Fruit fly (Drosophila melanogaster): Measurements from ENCODE around the gene CG14423.

The CG14423 gene

dm6 chrX:2945103-2945502 lies at the start of gene CG14423:
TSS of gene CG14423 (plus strand) at chrX:2945403.
- TF ChIP-seq CG17801 (GFP tag; optimal IDR thresholded peaks at IDR 0.05; ENCODE audit: partially characterized antibody) = no peak

- no peak for TF ChIP-seq CG17801 (GFP tag; optimal IDR thresholded peaks at IDR 0.05; ENCODE audit: partially characterized antibody)
These were observed 38.0 kb upstream of the CG14423 start for dm6 chrX:2907105-2907694.

DNA sequence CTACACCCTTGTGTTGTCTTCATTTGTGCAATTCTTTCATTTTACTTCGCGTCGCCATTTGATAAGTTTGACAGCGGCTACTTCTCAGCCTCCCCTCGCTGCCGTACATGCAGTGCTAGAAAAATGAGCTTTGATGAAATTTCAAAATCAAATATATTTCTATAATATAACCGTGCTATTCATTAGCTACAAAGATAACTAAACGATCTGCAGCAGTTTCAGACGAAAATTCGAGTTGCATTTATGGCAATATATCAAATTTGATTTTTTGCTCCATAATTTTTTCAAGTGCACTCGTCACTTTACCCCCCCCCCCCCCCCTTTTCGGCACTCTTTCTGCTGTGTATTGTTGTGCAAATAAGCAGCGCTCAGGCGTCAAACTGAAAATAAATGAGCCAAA lies 32.6 kb upstream of the CG14423 start:
- TF ChIP-seq CG17801 (GFP tag; optimal IDR thresholded peaks at IDR 0.05; ENCODE audit: partially characterized antibody) = no peak

- TF ChIP-seq CG17801 (GFP tag; optimal IDR thresholded peaks at IDR 0.05; ENCODE audit: partially characterized antibody) = no peak
These were observed 31.1 kb upstream of the CG14423 start for dm6 chrX:2914091-2914490.

DNA sequence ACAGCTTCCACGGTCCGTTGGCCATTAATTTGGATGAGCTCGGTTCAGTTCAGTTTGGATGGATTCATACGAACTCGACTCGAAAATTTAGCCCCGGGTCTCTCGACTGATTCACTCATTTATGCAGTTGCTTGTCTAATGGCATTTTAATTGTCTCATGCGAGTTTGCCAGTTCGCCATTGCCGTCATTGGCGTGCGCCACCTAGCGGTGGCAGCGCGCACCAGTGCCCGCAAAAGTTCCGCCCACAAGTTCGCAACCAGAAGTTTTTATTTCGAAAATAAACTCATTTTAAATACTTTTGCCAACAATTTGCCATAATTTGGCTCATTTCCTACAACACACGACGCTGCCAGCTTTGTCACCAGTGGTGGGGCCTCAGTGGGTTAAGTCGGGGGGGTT lies 30.1 kb upstream of the CG14423 start:
- no peak for TF ChIP-seq CG17801 (GFP tag; optimal IDR thresholded peaks at IDR 0.05; ENCODE audit: partially characterized antibody)

dm6 chrX:2918551-2918950 lies 26.7 kb upstream of the CG14423 start:
- TF ChIP-seq CG17801 (GFP tag; optimal IDR thresholded peaks at IDR 0.05; ENCODE audit: partially characterized antibody) = no peak

DNA sequence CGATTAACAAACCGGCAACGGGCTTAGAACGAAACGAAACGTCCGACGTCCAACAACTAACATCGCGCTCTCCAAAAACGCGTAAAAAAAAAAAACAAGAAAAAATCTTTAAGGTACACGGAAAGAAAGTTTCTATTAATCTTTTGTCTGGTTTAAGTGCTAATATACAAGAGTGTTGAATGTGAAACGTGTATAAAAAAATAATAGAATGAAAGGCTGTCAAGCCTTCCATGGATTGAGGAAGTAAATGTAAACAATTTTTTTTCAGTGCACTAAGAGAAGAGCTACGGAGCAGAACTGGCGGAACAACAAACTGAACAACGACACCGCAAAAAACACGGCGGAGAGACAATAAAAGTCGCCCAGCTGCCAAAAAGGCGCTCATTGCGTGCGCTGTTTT lies 25.5 kb upstream of the CG14423 start, which contains the start of gene CG3588:
Gene CG3588 (plus strand): TSS at position 29 of the 400 bp plus-strand sequence.
- TF ChIP-seq CG17801 (GFP tag; optimal IDR thresholded peaks at IDR 0.05; ENCODE audit: partially characterized antibody) = no peak

dm6 chrX:2927158-2927557 lies 18.0 kb upstream of the CG14423 start, which contains the start of gene CG14424:
TSS of gene CG14424 (minus strand) at chrX:2927258.
- no peak for TF ChIP-seq CG17801 (GFP tag; optimal IDR thresholded peaks at IDR 0.05; ENCODE audit: partially characterized antibody)

- no peak for TF ChIP-seq CG17801 (GFP tag; optimal IDR thresholded peaks at IDR 0.05; ENCODE audit: partially characterized antibody)
These were observed 15.7 kb upstream of the CG14423 start, which contains the start of gene CG32793 for dm6 chrX:2929496-2929895. TSS of gene CG32793 (plus strand) at chrX:2929796.

- TF ChIP-seq CG17801 (GFP tag; optimal IDR thresholded peaks at IDR 0.05; ENCODE audit: partially characterized antibody) = no peak
These were observed 10.4 kb upstream of the CG14423 start, which contains the start of gene CG3592 for dm6 chrX:2934827-2935226. TSS of gene CG3592 (plus strand) at chrX:2935127.

- no peak for TF ChIP-seq CG17801 (GFP tag; optimal IDR thresholded peaks at IDR 0.05; ENCODE audit: partially characterized antibody)
These were observed 8.5 kb upstream of the CG14423 start, which contains the start of gene CG3598 for dm6 chrX:2936727-2937126. TSS of gene CG3598 (plus strand) at chrX:2937027.

DNA sequence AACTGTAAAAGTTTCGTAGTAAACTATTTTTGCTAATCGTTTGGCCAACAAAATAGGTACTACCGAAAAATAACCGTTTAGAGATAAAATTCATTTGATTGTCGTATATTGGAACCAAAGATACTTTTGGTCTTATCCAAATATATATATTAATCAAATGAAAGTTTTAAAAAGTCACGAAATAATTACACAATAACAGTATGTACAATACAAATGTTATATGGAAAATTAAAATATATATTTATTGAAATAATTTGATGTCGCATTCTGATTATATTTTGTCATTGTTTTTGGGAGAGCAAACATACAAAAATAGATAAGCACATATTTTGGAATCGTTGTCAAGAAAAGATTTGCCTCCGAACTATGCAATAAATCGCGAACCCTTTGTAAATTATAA lies 6.6 kb upstream of the CG14423 start, which contains the start of gene CG14420:
Gene CG14420 (plus strand): TSS at position 301 of the 400 bp plus-strand sequence.
- TF ChIP-seq CG17801 (GFP tag; optimal IDR thresholded peaks at IDR 0.05; ENCODE audit: partially characterized antibody) = no peak

dm6 chrX:2941108-2941507 lies 4.1 kb upstream of the CG14423 start, which contains the start of gene CG14421:
TSS of gene CG14421 (plus strand) at chrX:2941408.
- TF ChIP-seq CG17801 (GFP tag; optimal IDR thresholded peaks at IDR 0.05; ENCODE audit: partially characterized antibody) = no peak

- no peak for TF ChIP-seq CG17801 (GFP tag; optimal IDR thresholded peaks at IDR 0.05; ENCODE audit: partially characterized antibody)
These were observed 2.1 kb upstream of the CG14423 start, which contains the start of gene CG14422 for dm6 chrX:2943086-2943485. TSS of gene CG14422 (plus strand) at chrX:2943386.

DNA sequence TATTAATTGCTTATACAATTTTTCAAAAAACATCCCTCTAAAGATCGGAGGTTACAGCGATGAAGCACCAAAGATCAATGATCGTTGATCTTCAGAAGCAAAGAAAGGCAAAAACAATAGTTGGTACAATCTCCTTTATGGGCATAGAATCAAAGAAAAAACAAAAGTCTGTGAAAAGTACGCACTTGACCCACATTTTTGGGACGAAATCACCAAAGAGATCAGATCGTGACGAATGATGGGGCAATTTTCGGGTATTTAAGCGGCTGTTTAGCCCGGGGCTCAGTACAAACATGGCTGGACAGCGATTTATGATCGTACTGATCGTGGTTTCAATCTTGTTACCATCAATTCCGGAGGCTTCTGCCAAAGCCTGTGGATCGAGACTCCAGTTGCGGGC lies 1.6 kb downstream of the CG14423 start, which contains the start of gene CG17959:
Gene CG17959 (plus strand): TSS at position 301 of the 400 bp plus-strand sequence.
- TF ChIP-seq CG17801 (GFP tag; optimal IDR thresholded peaks at IDR 0.05; ENCODE audit: partially characterized antibody) = no peak

DNA sequence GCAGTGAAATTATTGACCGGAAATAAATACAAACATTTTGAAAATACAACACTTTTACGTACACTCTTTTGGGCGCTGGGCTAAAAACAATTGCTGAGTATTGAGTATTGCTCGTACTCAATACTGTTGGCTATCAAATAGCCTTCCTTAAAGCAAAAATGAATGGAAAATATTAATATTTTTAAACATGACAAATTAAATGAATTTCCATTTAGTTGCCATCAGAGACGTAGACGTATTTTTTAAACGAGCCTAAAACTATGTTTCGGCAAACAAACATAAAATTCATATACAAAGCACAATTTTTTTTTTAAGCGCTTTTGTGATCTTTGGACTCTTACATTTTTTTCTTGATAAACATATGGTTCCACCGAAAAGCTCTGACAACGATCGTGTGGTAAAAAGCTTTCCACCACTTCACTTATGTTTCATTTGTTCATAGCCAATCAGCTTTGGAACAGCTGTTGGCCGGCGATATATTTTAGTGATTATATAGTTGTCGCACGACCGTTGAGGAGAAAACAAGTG lies 2.4 kb downstream of the CG14423 start, which contains the start of gene CG3603:
Gene CG3603 (plus strand): TSS at position 490 of the 528 bp plus-strand sequence.
- peak; percentile 93 for TF ChIP-seq CG17801 (GFP tag; optimal IDR thresholded peaks at IDR 0.05; ENCODE audit: partially characterized antibody)
